Worm (Caenorhabditis elegans) whole organism, L2 larva: ENCODE results near the gene ZK381.8.

Experiments
- C34F6.9 ChIP-seq: fragments of 150-350 bp; optimal IDR thresholded peaks from 2 replicates; lab custom pipeline; 2014; ENCODE audit warnings: missing biosample characterization, missing genetic modification characterization
- F13H6.1 ChIP-seq: sonication (generic microtip); optimal IDR thresholded peaks from 2 replicates; lab custom pipeline; 2016; ENCODE audit warnings: missing genetic modification characterization, missing compliant biosample characterization
- Y55F3AM.14 ChIP-seq: fragments of 200-800 bp; sonication (Bioruptor generic); optimal IDR thresholded peaks from 2 replicates; lab custom pipeline; 2018; ENCODE audit warnings: mild to moderate bottlenecking, missing genetic modification characterization, missing compliant biosample characterization
- ZK546.5 ChIP-seq: sonication (generic microtip); optimal IDR thresholded peaks from 2 replicates; lab custom pipeline; 2017; ENCODE audit warnings: missing biosample characterization, missing genetic modification characterization
- alr-1 ChIP-seq: fragments of 150-350 bp; optimal IDR thresholded peaks from 2 replicates; lab custom pipeline; 2014; ENCODE audit warnings: missing biosample characterization, missing genetic modification characterization
- aly-2 ChIP-seq: fragments of 150-350 bp; optimal IDR thresholded peaks from 2 replicates; lab custom pipeline; 2014; ENCODE audit warnings: missing biosample characterization, missing genetic modification characterization
- ama-1 ChIP-seq: fragments of 150-350 bp; optimal IDR thresholded peaks from 2 replicates; lab custom pipeline; 2018; ENCODE audit warnings: inconsistent platforms
- blmp-1 ChIP-seq: sonication (generic microtip); optimal IDR thresholded peaks from 2 replicates; lab custom pipeline; 2017; ENCODE audit warnings: missing genetic modification characterization, mild to moderate bottlenecking, missing compliant biosample characterization, antibody characterized with exemption, moderate library complexity; ENCODE audit not compliant: insufficient read depth
- ceh-16 ChIP-seq: fragments of 150-350 bp; optimal IDR thresholded peaks from 2 replicates; lab custom pipeline; 2014; ENCODE audit warnings: missing biosample characterization, missing genetic modification characterization
- ceh-82 ChIP-seq: fragments of 150-350 bp; optimal IDR thresholded peaks from 2 replicates; lab custom pipeline; 2014; ENCODE audit warnings: missing biosample characterization, missing genetic modification characterization
- dmd-4 ChIP-seq: sonication (generic microtip); optimal IDR thresholded peaks from 2 replicates; lab custom pipeline; 2017; ENCODE audit warnings: missing biosample characterization, missing genetic modification characterization
- elt-1 ChIP-seq: fragments of 150-350 bp; optimal IDR thresholded peaks from 2 replicates; lab custom pipeline; 2014; ENCODE audit warnings: missing biosample characterization, missing genetic modification characterization
- elt-3 ChIP-seq: sonication (generic microtip); optimal IDR thresholded peaks from 2 replicates; lab custom pipeline; 2017; ENCODE audit warnings: missing biosample characterization, missing genetic modification characterization
- fos-1 ChIP-seq: fragments of 150-350 bp; optimal IDR thresholded peaks from 2 replicates; lab custom pipeline; 2014; ENCODE audit warnings: missing biosample characterization, missing genetic modification characterization
- gmeb-1 ChIP-seq: fragments of 150-350 bp; optimal IDR thresholded peaks from 2 replicates; lab custom pipeline; 2014; ENCODE audit warnings: missing biosample characterization, missing genetic modification characterization
- lin-13 ChIP-seq: fragments of 150-350 bp; optimal IDR thresholded peaks from 2 replicates; lab custom pipeline; 2014; ENCODE audit warnings: missing biosample characterization, missing genetic modification reagents, missing genetic modification characterization
- lin-39 ChIP-seq: fragments of 150-350 bp; optimal IDR thresholded peaks from 2 replicates; lab custom pipeline; 2014; ENCODE audit warnings: missing biosample characterization, missing genetic modification reagents, missing genetic modification characterization
- lsy-2 ChIP-seq, 2 experiments: fragments of 150-350 bp in 1 of 2; sonication (generic microtip) in 1 of 2; optimal IDR thresholded peaks; 2 replicates each; lab custom pipeline; 2014 to 2017; ENCODE audit warnings: missing biosample characterization in 2 of 2, missing genetic modification characterization in 2 of 2
- mab-5 ChIP-seq: fragments of 150-350 bp; optimal IDR thresholded peaks from 2 replicates; lab custom pipeline; 2014; ENCODE audit warnings: missing biosample characterization, missing genetic modification characterization
- mbf-1 ChIP-seq: sonication (generic microtip); optimal IDR thresholded peaks from 2 replicates; lab custom pipeline; 2017; ENCODE audit warnings: missing biosample characterization, missing genetic modification characterization
- mdl-1 ChIP-seq, 2 experiments: fragments of 150-350 bp in 1 of 2; sonication (generic microtip) in 1 of 2; optimal IDR thresholded peaks; 2 replicates each; lab custom pipeline; 2017; ENCODE audit warnings: missing biosample characterization in 2 of 2, missing genetic modification characterization in 2 of 2
- nhr-10 ChIP-seq: sonication (generic microtip); optimal IDR thresholded peaks from 2 replicates; lab custom pipeline; 2017; ENCODE audit warnings: missing biosample characterization, missing genetic modification characterization
- nhr-129 ChIP-seq: fragments of 150-350 bp; optimal IDR thresholded peaks from 2 replicates; lab custom pipeline; 2014; ENCODE audit warnings: missing biosample characterization, missing genetic modification characterization
- nhr-23 ChIP-seq: fragments of 150-350 bp; optimal IDR thresholded peaks from 2 replicates; lab custom pipeline; 2014; ENCODE audit warnings: missing biosample characterization, missing genetic modification reagents, missing genetic modification characterization
- nhr-237 ChIP-seq: fragments of 150-350 bp; optimal IDR thresholded peaks from 2 replicates; lab custom pipeline; 2014; ENCODE audit warnings: missing biosample characterization, missing genetic modification characterization
- nhr-25 ChIP-seq: fragments of 150-350 bp; sonication (generic microtip); optimal IDR thresholded peaks from 3 replicates; lab custom pipeline; 2014; ENCODE audit warnings: missing biosample characterization, missing genetic modification characterization
- peb-1 ChIP-seq: fragments of 150-350 bp; optimal IDR thresholded peaks from 2 replicates; lab custom pipeline; 2014; ENCODE audit warnings: missing biosample characterization, missing genetic modification characterization
- skn-1 ChIP-seq: sonication (generic microtip); optimal IDR thresholded peaks from 2 replicates; lab custom pipeline; 2017; ENCODE audit warnings: missing biosample characterization, missing genetic modification characterization
- sma-3 ChIP-seq: sonication (generic microtip); optimal IDR thresholded peaks from 2 replicates; lab custom pipeline; 2016; ENCODE audit warnings: missing genetic modification reagents, missing genetic modification characterization, missing compliant biosample characterization
- sma-9 ChIP-seq, 2 experiments: fragments of 150-350 bp in 1 of 2; sonication (generic microtip) in 1 of 2; optimal IDR thresholded peaks; 2 replicates each; lab custom pipeline; 2014 to 2016; ENCODE audit warnings: missing genetic modification characterization in 2 of 2, mild to moderate bottlenecking in 1 of 2, missing biosample characterization in 1 of 2, missing compliant biosample characterization in 1 of 2, missing genetic modification reagents in 1 of 2, moderate library complexity in 1 of 2
- unc-39 ChIP-seq: fragments of 150-350 bp; optimal IDR thresholded peaks from 2 replicates; lab custom pipeline; 2014; ENCODE audit warnings: missing biosample characterization, missing genetic modification characterization
- unc-55 ChIP-seq: fragments of 150-350 bp; sonication (generic microtip); optimal IDR thresholded peaks from 3 replicates; lab custom pipeline; 2014; ENCODE audit warnings: missing biosample characterization, missing genetic modification reagents, missing genetic modification characterization
- ztf-1 ChIP-seq: fragments of 200-800 bp; sonication (Bioruptor generic); conservative IDR thresholded peaks from 2 replicates; pipeline ENCODE4 v1.3.6; 2022; ENCODE audit warnings: missing genetic modification characterization, missing compliant biosample characterization
- ztf-4 ChIP-seq: fragments of 150-350 bp; optimal IDR thresholded peaks from 2 replicates; lab custom pipeline; 2014; ENCODE audit warnings: missing biosample characterization, missing genetic modification characterization

Gene ZK381.8

ce11 chrIV:6954682-6955081, 15.5 kb downstream of the ZK381.8 start:
- no peak for TF ChIP-seq dmd-4 (tag; lab: Kevin White, UChicago)
- no peak for TF ChIP-seq Y55F3AM.14
- TF ChIP-seq C34F6.9 (tag; lab: Kevin White, UChicago): peak; percentile 27
- TF ChIP-seq elt-3 (tag; lab: Kevin White, UChicago): no peak
- TF ChIP-seq lsy-2 (tag; optimal IDR thresholded peaks at IDR 0.05; lab: Kevin White, UChicago): peak in 1 of 2 experiments; percentile 37
- TF ChIP-seq sma-9 (GFP tag; optimal IDR thresholded peaks at IDR 0.05; lab: Kevin White, UChicago): peak; percentile 45
- no peak for TF ChIP-seq sma-9 (tag; optimal IDR thresholded peaks at IDR 0.05; lab: Kevin White, UChicago)
- TF ChIP-seq ceh-82 (tag; lab: Kevin White, UChicago): no peak
- TF ChIP-seq F13H6.1: peak; percentile 15
- TF ChIP-seq unc-55 (GFP tag; lab: Kevin White, UChicago): peak; percentile 88
- no peak for TF ChIP-seq peb-1 (tag; lab: Kevin White, UChicago)

- TF ChIP-seq skn-1 (no peak), fos-1 (tag; lab: Kevin White, UChicago) (no peak)
Measured at ce11 chrIV:6951259-6951658, 18.9 kb downstream of the ZK381.8 start.

- peak; percentile 18 for TF ChIP-seq sma-9 (GFP tag; optimal IDR thresholded peaks at IDR 0.05; lab: Kevin White, UChicago)
- no peak for TF ChIP-seq sma-9 (tag; optimal IDR thresholded peaks at IDR 0.05; lab: Kevin White, UChicago)
- peak; percentile 48 for TF ChIP-seq F13H6.1
- no peak for TF ChIP-seq nhr-129 (tag; lab: Kevin White, UChicago)
- TF ChIP-seq lin-13 (GFP tag; lab: Kevin White, UChicago): no peak
- TF ChIP-seq lsy-2 (tag; optimal IDR thresholded peaks at IDR 0.05; lab: Kevin White, UChicago): peak in 1 of 2 experiments; percentile 21
- no peak for TF ChIP-seq mdl-1 (tag; optimal IDR thresholded peaks at IDR 0.05; lab: Kevin White, UChicago)
- no peak for TF ChIP-seq nhr-23 (tag; lab: Kevin White, UChicago)
Measured at ce11 chrIV:6946832-6947231, 23.3 kb downstream of the ZK381.8 start.

ce11 chrIV:6941101-6941500, 29.1 kb downstream of the ZK381.8 start:
- TF ChIP-seq gmeb-1 (tag; lab: Kevin White, UChicago) (no peak), lin-13 (GFP tag; lab: Kevin White, UChicago) (no peak), C34F6.9 (tag; lab: Kevin White, UChicago) (no peak), ztf-4 (tag; lab: Kevin White, UChicago) (no peak), nhr-25 (no peak), nhr-129 (tag; lab: Kevin White, UChicago) (no peak), aly-2 (tag; lab: Kevin White, UChicago) (no peak), elt-3 (tag; lab: Kevin White, UChicago) (no peak)
- TF ChIP-seq, all 48 proteins: peak for 0

ce11 chrIV:6937548-6937947, 32.6 kb downstream of the ZK381.8 start, which contains the start of gene npr-12:
Gene npr-12 (minus strand): TSS chrIV:6937648.
- TF ChIP-seq nhr-25 (no peak), ztf-1 (no peak), nhr-10 (no peak), ama-1 (no peak), nhr-23 (tag; lab: Kevin White, UChicago) (no peak), mbf-1 (no peak), unc-39 (tag; lab: Kevin White, UChicago) (no peak), lsy-2 (tag; optimal IDR thresholded peaks at IDR 0.05; lab: Kevin White, UChicago) (no peak), lin-39 (no peak), nhr-237 (tag; lab: Kevin White, UChicago) (no peak), mab-5 (tag; lab: Kevin White, UChicago) (no peak), blmp-1 (tag; lab: Kevin White, UChicago) (no peak), ztf-4 (tag; lab: Kevin White, UChicago) (no peak), ceh-16 (tag; lab: Kevin White, UChicago) (no peak)

ce11 chrIV:6928417-6928816, 41.8 kb downstream of the ZK381.8 start, which contains the start of gene cest-6:
Gene cest-6 (minus strand): TSS chrIV:6928517.
- TF ChIP-seq elt-1 (no peak), sma-9 (GFP tag; optimal IDR thresholded peaks at IDR 0.05; lab: Kevin White, UChicago) (no peak), sma-9 (tag; optimal IDR thresholded peaks at IDR 0.05; lab: Kevin White, UChicago) (no peak), alr-1 (tag; lab: Kevin White, UChicago) (no peak), mab-5 (tag; lab: Kevin White, UChicago) (no peak), ZK546.5 (tag; lab: Kevin White, UChicago) (no peak), aly-2 (tag; lab: Kevin White, UChicago) (no peak), sma-3 (no peak), ama-1 (no peak), fos-1 (tag; lab: Kevin White, UChicago) (no peak)
- TF ChIP-seq, all 48 proteins: peak for 0
